Worm (Caenorhabditis elegans) whole organism, L4/young adult: ENCODE measurements around the gene cpn-2.

Experiments
- W03F9.2 ChIP-seq: fragments of 150-350 bp; optimal IDR thresholded peaks from 2 replicates; lab custom pipeline; 2014; ENCODE audit warnings: missing biosample characterization, missing genetic modification characterization
- him-1 ChIP-seq: sonication (generic microtip); optimal IDR thresholded peaks from 2 replicates; lab custom pipeline; 2016; ENCODE audit warnings: missing genotype, missing genetic modification reagents, missing genetic modification characterization, missing compliant biosample characterization

- no peak for TF ChIP-seq W03F9.2
- TF ChIP-seq him-1, result no peak
These were observed 48.4 kb downstream of the cpn-2 start, which contains the start of gene C03H5.3 for ce11 chrII:385957-386356.
